Worm (Caenorhabditis elegans) whole organism, young adult: ENCODE results near the gene nstp-4.

ENCODE experiments used
- B0019.2 ChIP-seq: fragments of 200-800 bp; sonication (Bioruptor generic); conservative IDR thresholded peaks from 2 replicates; pipeline ENCODE4 v1.3.6; 2022; ENCODE audit warnings: missing genetic modification reagents, missing genetic modification characterization, missing compliant biosample characterization
- B0261.1 ChIP-seq: sonication (generic microtip); optimal IDR thresholded peaks from 2 replicates; lab custom pipeline; 2016; ENCODE audit warnings: mild to moderate bottlenecking, missing genetic modification characterization, moderate library complexity, missing compliant biosample characterization
- F22D6.2 ChIP-seq: sonication (generic microtip); optimal IDR thresholded peaks from 2 replicates; lab custom pipeline; 2016; ENCODE audit warnings: mild to moderate bottlenecking, missing genetic modification characterization, missing compliant biosample characterization
- F23B12.7 ChIP-seq: sonication (generic microtip); optimal IDR thresholded peaks from 2 replicates; lab custom pipeline; 2017; ENCODE audit warnings: missing genetic modification characterization, mild to moderate bottlenecking, missing compliant biosample characterization, antibody characterized with exemption, moderate library complexity; ENCODE audit not compliant: insufficient read depth
- F33H1.4 ChIP-seq: fragments of 200-800 bp; sonication (Bioruptor generic); IDR thresholded peaks from 2 replicates; pipeline ENCODE4 v1.3.6; 2022; ENCODE audit warnings: missing genetic modification reagents, missing genetic modification characterization, missing compliant biosample characterization
- K12H6.12 ChIP-seq: fragments of 200-800 bp; sonication (Bioruptor generic); optimal IDR thresholded peaks from 2 replicates; lab custom pipeline; 2018; ENCODE audit warnings: mild to moderate bottlenecking, missing genetic modification characterization, missing compliant biosample characterization
- T26A5.8 ChIP-seq: sonication (generic microtip); optimal IDR thresholded peaks from 2 replicates; lab custom pipeline; 2016; ENCODE audit warnings: missing genetic modification characterization, missing compliant biosample characterization
- Y53F4B.3 ChIP-seq: fragments of 200-800 bp; sonication (Bioruptor generic); IDR thresholded peaks from 2 replicates; pipeline ENCODE4 v1.3.6; 2022; ENCODE audit warnings: missing genetic modification reagents, missing genetic modification characterization, missing compliant biosample characterization
- Y53G8AR.9 ChIP-seq: fragments of 200-800 bp; sonication (Bioruptor generic); conservative IDR thresholded peaks from 2 replicates; pipeline ENCODE4 v1.3.6; 2022; ENCODE audit warnings: missing genetic modification reagents, missing genetic modification characterization, missing compliant biosample characterization
- Y56A3A.18 ChIP-seq: fragments of 200-800 bp; sonication (Bioruptor generic); IDR thresholded peaks from 2 replicates; pipeline ENCODE4 v1.3.6; 2022; ENCODE audit warnings: missing genetic modification reagents, missing genetic modification characterization, missing compliant biosample characterization
- Y79H2A.3 ChIP-seq: fragments of 200-800 bp; sonication (Bioruptor generic); conservative IDR thresholded peaks from 2 replicates; pipeline ENCODE4 v1.3.6; 2022; ENCODE audit warnings: missing genetic modification reagents, missing genetic modification characterization, missing compliant biosample characterization
- ama-1 ChIP-seq, 3 experiments: fragments of 150-350 bp in 1 of 3; sonication (generic microtip) in 2 of 3; optimal IDR thresholded peaks; 2 replicates each; lab custom pipeline; 2014 to 2018; ENCODE audit warnings: missing biosample characterization in 2 of 3, missing genetic modification characterization in 2 of 3, missing genetic modification reagents in 2 of 3
- aptf-2 ChIP-seq: fragments of 200-800 bp; sonication (Bioruptor generic); conservative IDR thresholded peaks from 2 replicates; pipeline ENCODE4 v1.3.6; 2022; ENCODE audit warnings: missing genetic modification reagents, missing genetic modification characterization, missing compliant biosample characterization
- athp-1 ChIP-seq: sonication (generic microtip); optimal IDR thresholded peaks from 2 replicates; lab custom pipeline; 2017; ENCODE audit warnings: mild to moderate bottlenecking, missing genetic modification characterization, missing compliant biosample characterization
- attf-5 ChIP-seq: fragments of 200-800 bp; sonication (Bioruptor generic); optimal IDR thresholded peaks from 2 replicates; lab custom pipeline; 2018; ENCODE audit warnings: mild to moderate bottlenecking, missing genetic modification characterization, missing compliant biosample characterization
- bed-2 ChIP-seq: fragments of 200-800 bp; sonication (Bioruptor generic); IDR thresholded peaks from 2 replicates; pipeline ENCODE4 v1.3.6; 2022; ENCODE audit warnings: missing genetic modification reagents, missing genetic modification characterization, missing compliant biosample characterization
- ccch-3 ChIP-seq: fragments of 200-800 bp; sonication (Bioruptor generic); optimal IDR thresholded peaks from 2 replicates; lab custom pipeline; 2018; ENCODE audit warnings: mild to moderate bottlenecking, missing genetic modification characterization, missing compliant biosample characterization
- cebp-2 ChIP-seq: fragments of 200-800 bp; sonication (Bioruptor generic); IDR thresholded peaks from 2 replicates; pipeline ENCODE4 v1.3.6; 2022; ENCODE audit warnings: missing genetic modification characterization, missing compliant biosample characterization
- ceh-100 ChIP-seq: fragments of 200-800 bp; sonication (Bioruptor generic); IDR thresholded peaks from 2 replicates; pipeline ENCODE4 v1.3.6; 2022; ENCODE audit warnings: missing genetic modification reagents, missing genetic modification characterization, missing compliant biosample characterization
- ceh-27 ChIP-seq: fragments of 200-800 bp; sonication (Bioruptor generic); optimal IDR thresholded peaks from 2 replicates; lab custom pipeline; 2018; ENCODE audit warnings: mild to moderate bottlenecking, missing genetic modification characterization, moderate library complexity, missing compliant biosample characterization
- die-1 ChIP-seq: sonication (generic microtip); optimal IDR thresholded peaks from 2 replicates; lab custom pipeline; 2016; ENCODE audit warnings: missing genotype, mild to moderate bottlenecking, missing genetic modification characterization, missing compliant biosample characterization
- dpl-1 ChIP-seq: fragments of 150-350 bp; optimal IDR thresholded peaks from 2 replicates; lab custom pipeline; 2014; ENCODE audit warnings: missing biosample characterization, missing genetic modification reagents, missing genetic modification characterization
- egrh-3 ChIP-seq: fragments of 200-800 bp; sonication (Bioruptor generic); IDR thresholded peaks from 2 replicates; pipeline ENCODE4 v1.3.6; 2022; ENCODE audit warnings: missing genetic modification reagents, missing genetic modification characterization, missing compliant biosample characterization
- ets-4 ChIP-seq: fragments of 200-800 bp; sonication (Bioruptor generic); optimal IDR thresholded peaks from 2 replicates; lab custom pipeline; 2018; ENCODE audit warnings: mild to moderate bottlenecking, missing genetic modification characterization, missing compliant biosample characterization
- fkh-3 ChIP-seq: sonication (generic microtip); optimal IDR thresholded peaks from 2 replicates; lab custom pipeline; 2016; ENCODE audit warnings: mild to moderate bottlenecking, missing genetic modification characterization, missing compliant biosample characterization
- gei-17 ChIP-seq: fragments of 200-800 bp; sonication (Bioruptor generic); optimal IDR thresholded peaks from 2 replicates; lab custom pipeline; 2018; ENCODE audit warnings: mild to moderate bottlenecking, missing genetic modification characterization, missing compliant biosample characterization
- hlh-12 ChIP-seq: sonication (generic microtip); optimal IDR thresholded peaks from 2 replicates; lab custom pipeline; 2016; ENCODE audit warnings: missing genetic modification characterization, missing compliant biosample characterization
- hmg-1.2 ChIP-seq: fragments of 200-800 bp; sonication (Bioruptor generic); IDR thresholded peaks from 2 replicates; pipeline ENCODE4 v1.3.6; 2022; ENCODE audit warnings: missing genetic modification reagents, missing genetic modification characterization, missing compliant biosample characterization
- let-526 ChIP-seq: fragments of 200-800 bp; sonication (Bioruptor generic); IDR thresholded peaks from 2 replicates; pipeline ENCODE4 v1.3.6; 2022; ENCODE audit warnings: missing genetic modification reagents, missing genetic modification characterization, missing compliant biosample characterization
- let-607 ChIP-seq, 2 experiments: fragments of 200-800 bp in 1 of 2; sonication (Bioruptor generic) in 1 of 2; sonication (generic microtip) in 1 of 2; optimal IDR thresholded peaks; 2 replicates each; lab custom pipeline; 2016 to 2018; ENCODE audit warnings: mild to moderate bottlenecking in 2 of 2, missing compliant biosample characterization in 2 of 2, missing genetic modification characterization in 2 of 2, moderate library complexity in 2 of 2, missing genotype in 1 of 2
- lsl-1 ChIP-seq: fragments of 200-800 bp; sonication (Bioruptor generic); optimal IDR thresholded peaks from 2 replicates; lab custom pipeline; 2018; ENCODE audit warnings: mild to moderate bottlenecking, missing genetic modification characterization, moderate library complexity, missing compliant biosample characterization
- lsy-27 ChIP-seq: sonication (generic microtip); optimal IDR thresholded peaks from 2 replicates; lab custom pipeline; 2017; ENCODE audit warnings: missing genetic modification characterization, mild to moderate bottlenecking, missing compliant biosample characterization, antibody characterized with exemption, missing genotype, borderline replicate concordance; ENCODE audit not compliant: insufficient read depth
- madf-6 ChIP-seq: fragments of 200-800 bp; sonication (Bioruptor generic); IDR thresholded peaks from 2 replicates; pipeline ENCODE4 v1.3.6; 2022; ENCODE audit warnings: missing genetic modification reagents, missing genetic modification characterization, missing compliant biosample characterization
- madf-8 ChIP-seq: fragments of 200-800 bp; sonication (Bioruptor generic); conservative IDR thresholded peaks from 2 replicates; pipeline ENCODE4 v1.3.6; 2022; ENCODE audit warnings: missing genetic modification reagents, missing genetic modification characterization, missing compliant biosample characterization
- mes-4 ChIP-seq: sonication (generic microtip); optimal IDR thresholded peaks from 2 replicates; lab custom pipeline; 2016; ENCODE audit warnings: missing genotype, missing genetic modification characterization, missing compliant biosample characterization
- mxl-1 ChIP-seq: sonication (generic microtip); optimal IDR thresholded peaks from 2 replicates; lab custom pipeline; 2016; ENCODE audit warnings: missing genetic modification characterization, missing compliant biosample characterization
- nfya-2 ChIP-seq: fragments of 200-800 bp; sonication (Bioruptor generic); IDR thresholded peaks from 2 replicates; pipeline ENCODE4 v1.3.6; 2022; ENCODE audit warnings: missing genetic modification reagents, missing genetic modification characterization, missing compliant biosample characterization
- nhr-179 ChIP-seq: sonication (generic microtip); optimal IDR thresholded peaks from 2 replicates; lab custom pipeline; 2016; ENCODE audit warnings: mild to moderate bottlenecking, missing genetic modification characterization, missing compliant biosample characterization
- repo-1 ChIP-seq: sonication (generic microtip); optimal IDR thresholded peaks from 2 replicates; lab custom pipeline; 2017; ENCODE audit warnings: mild to moderate bottlenecking, missing genetic modification characterization, missing compliant biosample characterization
- sdz-38 ChIP-seq: sonication (generic microtip); optimal IDR thresholded peaks from 2 replicates; lab custom pipeline; 2016; ENCODE audit warnings: missing genotype, missing genetic modification characterization, missing compliant biosample characterization
- sea-2 ChIP-seq: fragments of 200-800 bp; sonication (Bioruptor generic); IDR thresholded peaks from 2 replicates; pipeline ENCODE4 v1.3.6; 2022; ENCODE audit warnings: missing genetic modification characterization, missing compliant biosample characterization
- snpc-1.1 ChIP-seq: sonication (generic microtip); optimal IDR thresholded peaks from 2 replicates; lab custom pipeline; 2017; ENCODE audit warnings: missing genetic modification characterization, mild to moderate bottlenecking, missing compliant biosample characterization, antibody characterized with exemption, moderate library complexity, missing genotype, missing genetic modification reagents; ENCODE audit not compliant: insufficient read depth
- snpc-3.4 ChIP-seq: sonication (generic microtip); optimal IDR thresholded peaks from 2 replicates; lab custom pipeline; 2017; ENCODE audit warnings: missing genetic modification characterization, mild to moderate bottlenecking, missing compliant biosample characterization, antibody characterized with exemption, moderate library complexity, missing genotype, missing genetic modification reagents
- somi-1 ChIP-seq: fragments of 200-800 bp; sonication (Bioruptor generic); optimal IDR thresholded peaks from 2 replicates; lab custom pipeline; 2018; ENCODE audit warnings: mild to moderate bottlenecking, missing genetic modification characterization, missing compliant biosample characterization
- sptf-2 ChIP-seq: fragments of 200-800 bp; sonication (Bioruptor generic); optimal IDR thresholded peaks from 2 replicates; lab custom pipeline; 2018; ENCODE audit warnings: mild to moderate bottlenecking, missing genetic modification characterization, missing compliant biosample characterization
- unc-130 ChIP-seq: sonication (generic microtip); optimal IDR thresholded peaks from 2 replicates; lab custom pipeline; 2016; ENCODE audit warnings: missing genetic modification reagents, missing genetic modification characterization, missing compliant biosample characterization
- ztf-25 ChIP-seq: fragments of 200-800 bp; sonication (Bioruptor generic); IDR thresholded peaks from 2 replicates; pipeline ENCODE4 v1.3.6; 2022; ENCODE audit warnings: missing genetic modification reagents, missing genetic modification characterization, missing compliant biosample characterization
- ztf-3 ChIP-seq: fragments of 200-800 bp; sonication (Bioruptor generic); optimal IDR thresholded peaks from 2 replicates; lab custom pipeline; 2018; ENCODE audit warnings: mild to moderate bottlenecking, missing genetic modification characterization, missing compliant biosample characterization
- ztf-6 ChIP-seq: fragments of 200-800 bp; sonication (Bioruptor generic); IDR thresholded peaks from 2 replicates; pipeline ENCODE4 v1.3.6; 2022; ENCODE audit warnings: missing genetic modification reagents, missing genetic modification characterization, missing compliant biosample characterization

The nstp-4 gene

ce11 chrII:410832-411231 is 22.2 kb downstream of the nstp-4 start, which contains the start of the genes dnsn-1 and C24H12.4 (continued):
- TF ChIP-seq ceh-100 (GFP tag; lab: Robert Waterston, UW) (peak; percentile 67), ztf-6 (GFP tag; lab: Robert Waterston, UW) (no peak), sptf-2 (GFP tag; lab: Kevin White, UChicago) (no peak), hlh-12 (tag; lab: Kevin White, UChicago) (no peak), hmg-1.2 (GFP tag; lab: Robert Waterston, UW) (peak; percentile 51; the same call in 1 of the 2 replicates), egrh-3 (GFP tag; lab: Robert Waterston, UW) (no peak), unc-130 (GFP tag; lab: Kevin White, UChicago) (no peak), lsl-1 (peak; percentile 64), let-526 (GFP tag; lab: Robert Waterston, UW) (no peak), ets-4 (GFP tag; lab: Kevin White, UChicago) (no peak), repo-1 (tag; lab: Kevin White, UChicago) (peak; percentile 63), mes-4 (tag; lab: Kevin White, UChicago) (no peak), Y53G8AR.9 (GFP tag; lab: Robert Waterston, UW) (peak; percentile 91), lsy-27 (no peak), cebp-2 (GFP tag; lab: Robert Waterston, UW) (no peak), sdz-38 (tag; lab: Kevin White, UChicago) (no peak), Y53F4B.3 (GFP tag; lab: Robert Waterston, UW) (no peak), aptf-2 (GFP tag; lab: Robert Waterston, UW) (no peak), snpc-3.4 (tag; lab: Kevin White, UChicago) (peak; percentile 77), K12H6.12 (tag; lab: Kevin White, UChicago) (peak; percentile 30), let-607 (tag; optimal IDR thresholded peaks at IDR 0.05; lab: Kevin White, UChicago) (peak in 1 of 2 experiments; percentile 57), F23B12.7 (tag; lab: Kevin White, UChicago) (peak; percentile 31), athp-1 (peak; percentile 31), attf-5 (GFP tag; lab: Kevin White, UChicago) (peak; percentile 76), B0019.2 (GFP tag; lab: Robert Waterston, UW) (no peak), B0261.1 (tag; lab: Kevin White, UChicago) (no peak), T26A5.8 (tag; lab: Kevin White, UChicago) (no peak), ztf-25 (no peak), gei-17 (GFP tag; lab: Kevin White, UChicago) (peak; percentile 67), Y79H2A.3 (GFP tag; lab: Robert Waterston, UW) (no peak), bed-2 (GFP tag; lab: Robert Waterston, UW) (no peak), somi-1 (GFP tag; lab: Kevin White, UChicago) (no peak), Y56A3A.18 (GFP tag; lab: Robert Waterston, UW) (no peak), F33H1.4 (peak; percentile 68), madf-8 (GFP tag; lab: Robert Waterston, UW) (0 out of 2 replicates have a peak, but pooled peaks have one; percentile 10), madf-6 (GFP tag; lab: Robert Waterston, UW) (peak; percentile 83), mxl-1 (tag; lab: Kevin White, UChicago) (no peak), snpc-1.1 (tag; lab: Kevin White, UChicago) (no peak), dpl-1 (GFP tag; lab: Kevin White, UChicago) (peak; percentile 70), nfya-2 (GFP tag; lab: Robert Waterston, UW) (no peak), ceh-27 (GFP tag; lab: Kevin White, UChicago) (no peak), ccch-3 (GFP tag; lab: Kevin White, UChicago) (no peak), nhr-179 (tag; lab: Kevin White, UChicago) (no peak), ztf-3 (GFP tag; lab: Kevin White, UChicago) (no peak), ama-1 (optimal IDR thresholded peaks at IDR 0.05; lab: Kevin White, UChicago) (no peak), ama-1 (GFP tag; optimal IDR thresholded peaks at IDR 0.05; lab: Kevin White, UChicago) (no peak), sea-2 (no peak), fkh-3 (tag; lab: Kevin White, UChicago) (no peak), die-1 (no peak), F22D6.2 (tag; lab: Kevin White, UChicago) (peak; percentile 12)
